Worm (Caenorhabditis elegans): ENCODE data around the gene dpy-4.
"Not testable (repeated sequence)": the region's sequence is repeated elsewhere in the genome, so short reads cannot be mapped to it uniquely, and the experiment has no call there.

Gene dpy-4

ce11 chrIV:14954842-14955241 is 31.7 kb downstream of the dpy-4 start:
- TF ChIP-seq unc-120 (tag; optimal IDR thresholded peaks at IDR 0.05; ENCODE audit: poor library complexity, severe bottlenecking) (no peak), mls-2 (tag; optimal IDR thresholded peaks at IDR 0.05) (no peak), mep-1 (tag; optimal IDR thresholded peaks at IDR 0.05) (no peak), ztf-11 (tag; optimal IDR thresholded peaks at IDR 0.05) (no peak), zip-8 (tag; optimal IDR thresholded peaks at IDR 0.05) (no peak), elt-3 (tag; optimal IDR thresholded peaks at IDR 0.05) (no peak), ham-2 (GFP tag; optimal IDR thresholded peaks at IDR 0.05) (no peak), tbx-8 (GFP tag; optimal IDR thresholded peaks at IDR 0.05) (no peak), ces-1 (GFP tag; optimal IDR thresholded peaks at IDR 0.05) (no peak)

ce11 chrIV:14953802-14954201 is 32.8 kb downstream of the dpy-4 start:
- TF ChIP-seq ztf-11 (tag; optimal IDR thresholded peaks at IDR 0.05) (no peak), unc-62 (GFP tag; optimal IDR thresholded peaks at IDR 0.05) (no peak), tbx-8 (GFP tag; optimal IDR thresholded peaks at IDR 0.05) (no peak), cnd-1 (tag; optimal IDR thresholded peaks at IDR 0.05) (no peak), unc-39 (tag; optimal IDR thresholded peaks at IDR 0.05) (no peak), zip-8 (tag; optimal IDR thresholded peaks at IDR 0.05) (no peak)

DNA sequence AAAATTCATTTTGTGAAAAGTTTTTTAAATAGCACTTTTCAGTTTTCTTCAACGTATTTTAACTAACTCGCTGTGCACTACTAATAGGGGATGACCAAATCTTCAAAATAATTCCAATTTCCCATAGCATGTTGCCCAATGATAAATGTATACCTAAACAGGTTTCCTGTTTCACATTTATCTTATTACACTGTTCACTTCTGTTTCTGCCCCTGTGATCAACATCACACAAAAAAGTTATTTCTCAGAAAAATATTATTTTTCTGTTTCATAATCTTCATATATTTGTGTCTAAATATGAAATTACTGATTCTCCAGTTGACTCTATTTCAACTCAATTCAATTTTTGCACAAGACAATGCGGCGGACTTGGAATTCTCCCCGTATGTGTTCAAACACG is 36.1 kb downstream of the dpy-4 start, which contains the start of gene Y41E3.22:
Y41E3.22 (plus strand) TSS at position 243 of the 400 bp plus-strand sequence.
- TF ChIP-seq elt-3 (tag; optimal IDR thresholded peaks at IDR 0.05) (no peak), unc-62 (GFP tag; optimal IDR thresholded peaks at IDR 0.05) (no peak), nhr-2 (tag; optimal IDR thresholded peaks at IDR 0.05) (no peak), tbx-8 (GFP tag; optimal IDR thresholded peaks at IDR 0.05) (no peak), elt-1 (tag; optimal IDR thresholded peaks at IDR 0.05; ENCODE audit: borderline replicate concordance, insufficient read depth) (no peak), lin-32 (GFP tag; optimal IDR thresholded peaks at IDR 0.05) (no peak), mep-1 (tag; optimal IDR thresholded peaks at IDR 0.05) (no peak), hlh-1 (tag; optimal IDR thresholded peaks at IDR 0.05) (no peak), unc-39 (tag; optimal IDR thresholded peaks at IDR 0.05) (no peak), ceh-43 (GFP tag; optimal IDR thresholded peaks at IDR 0.05) (no peak), bed-3 (GFP tag; optimal IDR thresholded peaks at IDR 0.05) (no peak)

ce11 chrIV:14949048-14949447 is 37.5 kb downstream of the dpy-4 start:
- TF ChIP-seq nhr-2 (tag; optimal IDR thresholded peaks at IDR 0.05), result no peak
- no peak for TF ChIP-seq M03D4.4 (tag; optimal IDR thresholded peaks at IDR 0.05)
- TF ChIP-seq blmp-1 (tag; optimal IDR thresholded peaks at IDR 0.05), result no peak
- TF ChIP-seq unc-120 (tag; optimal IDR thresholded peaks at IDR 0.05; ENCODE audit: poor library complexity, severe bottlenecking), result no peak
- TF ChIP-seq nhr-28 (tag; optimal IDR thresholded peaks at IDR 0.05), result no peak
- no peak for TF ChIP-seq flh-1 (GFP tag; optimal IDR thresholded peaks at IDR 0.05)
- TF ChIP-seq ceh-43 (GFP tag; optimal IDR thresholded peaks at IDR 0.05), result no peak
- no peak for TF ChIP-seq snpc-4 (tag; optimal IDR thresholded peaks at IDR 0.05)
- TF ChIP-seq nhr-76 (tag; optimal IDR thresholded peaks at IDR 0.05), result no peak

ce11 chrIV:14944234-14944633 is 42.4 kb downstream of the dpy-4 start, which contains the start of gene Y57G11C.48:
Y57G11C.48 (minus strand) TSS chrIV:14944334.
- TF ChIP-seq snpc-4 (tag; optimal IDR thresholded peaks at IDR 0.05) (no peak), ham-2 (GFP tag; optimal IDR thresholded peaks at IDR 0.05) (no peak)

DNA sequence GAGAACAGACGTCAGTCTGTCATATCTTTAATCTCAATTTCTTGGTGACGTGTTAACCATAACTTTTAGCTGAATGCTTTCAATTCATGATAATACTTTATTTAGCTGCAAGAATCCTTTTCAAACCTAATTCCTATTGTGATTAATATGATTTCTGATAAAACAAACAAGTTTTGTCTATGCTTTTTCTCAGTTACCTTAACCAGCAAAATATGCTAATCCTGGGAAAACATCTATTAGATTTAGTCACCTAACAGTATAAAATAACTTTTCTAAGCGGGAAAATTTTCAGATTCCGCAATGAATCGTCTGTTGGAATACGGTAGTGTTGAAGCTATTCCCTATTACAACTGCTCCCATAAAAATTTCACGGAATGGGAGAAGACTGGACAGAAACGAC is 48.0 kb downstream of the dpy-4 start, which contains the start of gene Y57G11C.30:
Y57G11C.30 (plus strand) TSS at position 301 of the 400 bp plus-strand sequence.
- not testable (repeated sequence) for TF ChIP-seq drap-1, ceh-83, ces-1 (GFP tag; optimal IDR thresholded peaks at IDR 0.05)

DNA sequence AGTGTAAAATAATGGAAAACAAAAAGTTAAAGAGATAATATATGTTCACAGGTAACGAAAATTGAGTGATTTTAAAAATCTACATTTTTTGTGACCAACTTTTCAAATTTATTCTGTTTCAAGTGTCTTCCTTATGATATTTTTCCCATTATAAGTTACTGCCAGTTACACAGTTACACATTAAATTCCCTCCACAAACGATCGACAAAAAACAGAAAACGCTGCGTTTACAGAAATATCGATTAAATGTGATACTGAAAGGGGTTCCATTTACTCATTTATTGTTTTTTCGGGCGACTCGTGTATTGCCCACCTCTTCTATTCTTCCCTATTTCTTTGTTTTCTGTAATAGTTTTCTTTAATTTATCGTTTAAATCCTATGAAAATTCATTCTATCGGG is 49.6 kb downstream of the dpy-4 start, which contains the start of gene Y57G11C.1144:
Y57G11C.1144 (plus strand) TSS at position 301 of the 400 bp plus-strand sequence.
- no peak for TF ChIP-seq ztf-11 (tag; optimal IDR thresholded peaks at IDR 0.05)
